Worm (Caenorhabditis elegans): Measurements from ENCODE around the gene T05C12.1.

ce11 chrII:8170374-8170773 is 3.1 kb upstream of the T05C12.1 start, which contains the start of gene T05C12.11:
- TF ChIP-seq tab-1 (GFP tag; IDR thresholded peaks at IDR 0.05) (no peak), klf-2 (GFP tag; conservative IDR thresholded peaks at IDR 0.05) (no peak), ztf-29 (GFP tag; IDR thresholded peaks at IDR 0.05) (no peak), T22C8.4 (GFP tag; IDR thresholded peaks at IDR 0.05) (no peak)

Data from whole organism, midembryonic.